Worm (Caenorhabditis elegans) whole organism, dauer: Measurements from ENCODE around the gene Y50D4A.5.

Experiments
- unc-62 ChIP-seq: sonication (generic microtip); optimal IDR thresholded peaks from 2 replicates; lab custom pipeline; 2017; ENCODE audit warnings: missing biosample characterization, missing genetic modification reagents, missing genetic modification characterization

Y50D4A.5 gene

ce11 chrV:1227756-1228665, 20.9 kb downstream of the Y50D4A.5 start:
- TF ChIP-seq unc-62, result no peak

ce11 chrV:1228884-1229662, 22.0 kb downstream of the Y50D4A.5 start:
- TF ChIP-seq unc-62, result no peak

ce11 chrV:1230540-1230939, 23.4 kb downstream of the Y50D4A.5 start:
- TF ChIP-seq unc-62, result no peak

ce11 chrV:1232574-1232973, 25.5 kb downstream of the Y50D4A.5 start:
- no peak for TF ChIP-seq unc-62

ce11 chrV:1235355-1235754, 28.2 kb downstream of the Y50D4A.5 start, which contains the start of gene madd-2:
TSS of gene madd-2 (minus strand) at chrV:1235455.
- no peak for TF ChIP-seq unc-62

ce11 chrV:1236333-1237068, 29.4 kb downstream of the Y50D4A.5 start:
- no peak for TF ChIP-seq unc-62

- no peak for TF ChIP-seq unc-62
Observed at ce11 chrV:1242432-1242831, 35.3 kb downstream of the Y50D4A.5 start.

ce11 chrV:1243011-1243410, 35.9 kb downstream of the Y50D4A.5 start:
- no peak for TF ChIP-seq unc-62

- TF ChIP-seq unc-62, result no peak
Observed at ce11 chrV:1244021-1244708, 37.1 kb downstream of the Y50D4A.5 start.

ce11 chrV:1252794-1253193, 45.7 kb downstream of the Y50D4A.5 start:
- TF ChIP-seq unc-62, result no peak
